Fruit fly (Drosophila melanogaster) whole organism, pupa: Measurements from ENCODE around the gene ND-51.

Experiments used
- CG10348 ChIP-seq: fragments of 200-800 bp; sonication (Bioruptor generic); IDR thresholded peaks from 2 replicates; pipeline ENCODE4 v1.3.6; 2022; ENCODE audit warnings: missing biosample characterization, missing genetic modification characterization
- CG12605 ChIP-seq: fragments of 200-800 bp; sonication (Bioruptor generic); IDR thresholded peaks from 2 replicates; pipeline ENCODE4 v1.3.6; 2022; ENCODE audit warnings: missing biosample characterization, missing genetic modification characterization
- CG13204 ChIP-seq: fragments of 200-800 bp; sonication (Bioruptor generic); optimal IDR thresholded peaks from 2 replicates; lab custom pipeline; 2018; ENCODE audit warnings: missing biosample characterization, mild to moderate bottlenecking, missing genetic modification characterization, moderate library complexity
- CG14655 ChIP-seq: fragments of 200-800 bp; sonication (Bioruptor generic); optimal IDR thresholded peaks from 3 replicates; lab custom pipeline; 2017; ENCODE audit warnings: mild to moderate bottlenecking, missing biosample characterization, missing genetic modification reagents, missing genetic modification characterization
- CG15710 ChIP-seq: fragments of 200-800 bp; sonication (Bioruptor generic); optimal IDR thresholded peaks from 2 replicates; lab custom pipeline; 2018; ENCODE audit warnings: missing biosample characterization, mild to moderate bottlenecking, missing genetic modification characterization, moderate library complexity
- CG17806 ChIP-seq: fragments of 200-800 bp; sonication (Bioruptor generic); optimal IDR thresholded peaks from 2 replicates; lab custom pipeline; 2018; ENCODE audit warnings: missing biosample characterization, mild to moderate bottlenecking, missing genetic modification characterization, moderate library complexity
- CG32121 ChIP-seq: fragments of 200-800 bp; sonication (Bioruptor generic); IDR thresholded peaks from 2 replicates; pipeline ENCODE4 v1.3.6; 2022; ENCODE audit warnings: missing biosample characterization, missing genetic modification characterization
- CG34367 ChIP-seq: fragments of 200-800 bp; sonication (Bioruptor generic); optimal IDR thresholded peaks from 2 replicates; lab custom pipeline; 2018; ENCODE audit warnings: missing biosample characterization, mild to moderate bottlenecking, missing genetic modification characterization
- CG4496 ChIP-seq: fragments of 200-800 bp; sonication (Bioruptor generic); IDR thresholded peaks from 3 replicates; pipeline ENCODE4 v1.3.6; 2022; ENCODE audit warnings: missing biosample characterization, missing genetic modification characterization
- CG8159 ChIP-seq: fragments of 200-800 bp; sonication (Bioruptor generic); optimal IDR thresholded peaks from 3 replicates; lab custom pipeline; 2018; ENCODE audit warnings: missing biosample characterization, mild to moderate bottlenecking, missing genetic modification characterization, moderate library complexity
- CG8301 ChIP-seq: fragments of 200-800 bp; sonication (Bioruptor generic); optimal IDR thresholded peaks from 2 replicates; lab custom pipeline; 2018; ENCODE audit warnings: missing biosample characterization, mild to moderate bottlenecking, missing genetic modification characterization
- CG9948 ChIP-seq: fragments of 200-800 bp; sonication (Bioruptor generic); optimal IDR thresholded peaks from 2 replicates; lab custom pipeline; 2018; ENCODE audit warnings: missing biosample characterization, mild to moderate bottlenecking, missing genetic modification characterization, moderate library complexity
- D1 ChIP-seq: fragments of 200-800 bp; sonication (Bioruptor generic); optimal IDR thresholded peaks from 2 replicates; lab custom pipeline; 2018; ENCODE audit warnings: missing biosample characterization, mild to moderate bottlenecking, missing genetic modification characterization, moderate library complexity
- EcR ChIP-seq: fragments of 200-800 bp; sonication (Bioruptor generic); optimal IDR thresholded peaks from 3 replicates; lab custom pipeline; 2019; ENCODE audit warnings: missing biosample characterization, missing genetic modification characterization, mild to moderate bottlenecking, moderate library complexity, missing genetic modification reagents
- Ets98B ChIP-seq: fragments of 200-800 bp; sonication (Bioruptor generic); IDR thresholded peaks from 2 replicates; pipeline ENCODE4 v1.3.6; 2022; ENCODE audit warnings: missing biosample characterization, missing genetic modification characterization
- Pif1A ChIP-seq: fragments of 200-800 bp; sonication (Bioruptor generic); optimal IDR thresholded peaks from 3 replicates; lab custom pipeline; 2016; ENCODE audit warnings: missing biosample characterization, missing genetic modification characterization
- Pif1B ChIP-seq: fragments of 200-800 bp; sonication (Bioruptor generic); optimal IDR thresholded peaks from 3 replicates; lab custom pipeline; 2016; ENCODE audit warnings: missing biosample characterization, missing genetic modification characterization
- Snoo ChIP-seq: fragments of 200-800 bp; sonication (Bioruptor generic); optimal IDR thresholded peaks from 3 replicates; lab custom pipeline; 2017; ENCODE audit warnings: missing biosample characterization, mild to moderate bottlenecking, missing genetic modification characterization, inconsistent platforms
- fd96Ca ChIP-seq: fragments of 200-800 bp; sonication (Bioruptor generic); IDR thresholded peaks from 3 replicates; pipeline ENCODE4 v1.3.6; 2022; ENCODE audit warnings: missing biosample characterization, missing genetic modification characterization
- gl ChIP-seq: fragments of 200-800 bp; sonication (Bioruptor generic); optimal IDR thresholded peaks from 2 replicates; lab custom pipeline; 2018; ENCODE audit warnings: missing biosample characterization, mild to moderate bottlenecking, missing genetic modification characterization
- rn ChIP-seq: fragments of 200-800 bp; sonication (Bioruptor generic); IDR thresholded peaks from 2 replicates; pipeline ENCODE4 v1.3.6; 2022; ENCODE audit warnings: missing biosample characterization, missing genetic modification characterization

ND-51 gene

DNA sequence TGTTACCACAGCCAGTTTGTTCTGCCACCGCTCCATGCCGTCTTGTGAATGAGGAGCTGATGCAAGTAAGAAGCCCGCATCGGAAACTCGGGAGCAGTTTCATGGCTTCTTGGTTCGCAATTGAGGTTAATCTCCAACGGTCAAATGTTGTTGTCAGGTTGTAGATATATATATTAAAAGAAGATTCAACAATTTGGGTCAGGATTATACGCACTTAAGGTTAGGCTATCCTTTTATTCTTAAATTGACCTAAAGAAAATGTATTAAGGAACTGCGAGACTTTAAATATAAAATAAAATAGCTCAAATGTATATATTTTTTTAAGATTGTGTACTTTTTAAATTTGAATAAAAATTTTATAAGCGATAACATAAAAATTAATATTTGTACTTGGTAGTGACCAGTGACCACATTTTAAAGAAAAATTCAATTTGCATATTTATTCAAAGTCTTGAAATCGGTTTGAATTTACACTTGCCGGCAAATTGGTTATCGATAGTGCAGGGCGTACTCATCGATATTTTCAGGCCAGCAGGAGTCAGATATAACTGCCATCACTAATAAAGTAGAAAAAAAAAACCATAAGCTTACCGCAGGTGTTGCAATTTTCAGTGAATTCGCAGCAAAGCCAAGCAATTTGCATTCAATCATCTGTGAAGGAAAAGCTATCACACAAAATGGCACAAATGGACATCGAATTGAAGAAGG lies 6.1 kb upstream of the ND-51 start, which contains the start of the genes CG9150 and Pfdn1:
Gene CG9150, minus strand, starts transcription at position 51 of the 708 bp plus-strand sequence.
Gene Pfdn1, plus strand, starts transcription at position 536 of the 708 bp plus-strand sequence.
- no peak for TF ChIP-seq CG14655 (GFP tag; lab: Kevin White, UChicago)
- peak; percentile 18; the same call in 1 of the 2 replicates for TF ChIP-seq Ets98B (GFP tag; lab: Robert Waterston, UW)
- TF ChIP-seq CG34367 = no peak
- TF ChIP-seq D1 (tag; lab: Kevin White, UChicago) = no peak
- TF ChIP-seq CG15710 (tag; lab: Kevin White, UChicago) = no peak
- TF ChIP-seq CG8159 (tag; lab: Kevin White, UChicago) = no peak
- TF ChIP-seq CG4496 (GFP tag; lab: Robert Waterston, UW) = 0 out of 3 replicates have a peak, but pooled peaks have one; percentile 19

dm6 chr2L:6065823-6066222 lies 3.3 kb upstream of the ND-51 start, which contains the start of the genes Fbw5 and CG9147:
Gene Fbw5 (minus strand): TSS chr2L:6065953.
Gene CG9147 (plus strand): TSS chr2L:6065997.
- TF ChIP-seq CG8159 (tag; lab: Kevin White, UChicago) (peak; percentile 99), EcR (GFP tag; lab: Kevin White, UChicago) (peak; percentile 79), D1 (tag; lab: Kevin White, UChicago) (no peak), CG4496 (GFP tag; lab: Robert Waterston, UW) (peak; percentile 100), CG34367 (peak; percentile 100), CG10348 (GFP tag; lab: Robert Waterston, UW) (peak; percentile 98), CG12605 (GFP tag; lab: Robert Waterston, UW) (peak; percentile 100), Snoo (tag; lab: Kevin White, UChicago) (peak; percentile 100), CG9948 (tag; lab: Kevin White, UChicago) (peak; percentile 99), CG17806 (peak; percentile 99), fd96Ca (GFP tag; lab: Robert Waterston, UW) (peak; percentile 98), CG13204 (GFP tag; lab: Kevin White, UChicago) (peak; percentile 97), CG14655 (GFP tag; lab: Kevin White, UChicago) (peak; percentile 100), CG15710 (tag; lab: Kevin White, UChicago) (peak; percentile 100), CG8301 (tag; lab: Kevin White, UChicago) (peak; percentile 99), Pif1B (GFP tag; lab: Kevin White, UChicago) (peak; percentile 100), gl (tag; lab: Kevin White, UChicago) (peak; percentile 98), Pif1A (GFP tag; lab: Kevin White, UChicago) (peak; percentile 100), rn (GFP tag; lab: Robert Waterston, UW) (peak; percentile 98), Ets98B (GFP tag; lab: Robert Waterston, UW) (peak; percentile 99), CG32121 (GFP tag; lab: Robert Waterston, UW) (peak; percentile 99)

DNA sequence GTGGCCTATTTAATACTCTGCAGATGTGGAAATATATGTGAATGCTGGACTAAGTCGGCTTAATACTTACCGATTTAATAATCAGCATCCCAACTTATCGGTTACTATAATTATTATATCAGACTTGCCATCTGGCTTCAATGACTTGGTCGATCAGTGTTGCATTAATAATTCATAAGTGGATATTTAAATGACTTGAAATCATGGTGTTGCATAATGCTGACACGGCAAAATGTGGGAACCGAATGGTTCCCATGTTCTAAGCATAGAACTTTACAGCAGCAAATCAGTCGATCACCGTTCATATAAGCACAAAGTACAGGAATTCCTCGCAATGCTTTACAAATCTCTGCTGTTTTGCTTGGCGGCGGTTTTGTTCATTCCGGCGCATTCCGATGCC lies 2.3 kb downstream of the ND-51 start, which contains the start of gene CG34180:
Gene CG34180, plus strand, starts transcription at position 301 of the 400 bp plus-strand sequence.
- TF ChIP-seq EcR (GFP tag; lab: Kevin White, UChicago) (no peak), CG8159 (tag; lab: Kevin White, UChicago) (no peak), CG15710 (tag; lab: Kevin White, UChicago) (no peak), CG4496 (GFP tag; lab: Robert Waterston, UW) (no peak), CG12605 (GFP tag; lab: Robert Waterston, UW) (no peak)

dm6 chr2L:6053874-6054469 lies 8.6 kb downstream of the ND-51 start, which contains the start of gene CG13995:
Gene CG13995 (plus strand): TSS chr2L:6054302.
- TF ChIP-seq CG32121 (GFP tag; lab: Robert Waterston, UW) (peak; percentile 19; the same call in 1 of the 2 replicates), CG9948 (tag; lab: Kevin White, UChicago) (no peak), CG13204 (GFP tag; lab: Kevin White, UChicago) (peak; percentile 9), Ets98B (GFP tag; lab: Robert Waterston, UW) (peak; percentile 28; the same call in 1 of the 2 replicates), CG12605 (GFP tag; lab: Robert Waterston, UW) (0 out of 2 replicates have a peak, but pooled peaks have one; percentile 11), gl (tag; lab: Kevin White, UChicago) (peak; percentile 26), CG4496 (GFP tag; lab: Robert Waterston, UW) (0 out of 3 replicates have a peak, but pooled peaks have one; percentile 42), EcR (GFP tag; lab: Kevin White, UChicago) (no peak)

DNA sequence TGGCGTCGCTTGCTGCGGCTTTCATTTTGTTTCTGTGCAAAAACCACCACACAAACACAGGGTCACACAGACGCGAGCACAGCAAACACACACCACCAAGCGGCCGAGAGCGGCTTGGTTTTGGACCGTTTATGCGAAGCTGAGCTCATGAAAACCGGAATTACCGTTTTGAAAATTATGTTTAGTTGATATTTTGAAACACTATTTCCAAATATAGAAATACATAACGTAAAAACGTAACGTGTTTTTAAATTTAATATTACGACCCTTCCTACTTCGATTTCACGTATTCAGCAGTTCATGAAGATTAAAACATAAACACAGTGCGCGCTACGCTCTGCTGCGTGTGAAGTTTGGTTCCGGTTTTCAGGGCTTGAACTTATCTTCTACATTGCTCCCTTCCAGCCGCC lies 11.3 kb downstream of the ND-51 start:
- peak; percentile 96 for TF ChIP-seq Pif1B (GFP tag; lab: Kevin White, UChicago)
- TF ChIP-seq CG14655 (GFP tag; lab: Kevin White, UChicago) = peak; percentile 93
- TF ChIP-seq CG4496 (GFP tag; lab: Robert Waterston, UW) = peak; percentile 96
- peak; percentile 97 for TF ChIP-seq CG12605 (GFP tag; lab: Robert Waterston, UW)
- peak; percentile 65; the same call in 1 of the 2 replicates for TF ChIP-seq rn (GFP tag; lab: Robert Waterston, UW)
- TF ChIP-seq Pif1A (GFP tag; lab: Kevin White, UChicago) = peak; percentile 98
- TF ChIP-seq CG13204 (GFP tag; lab: Kevin White, UChicago) = peak; percentile 93
- peak; percentile 96 for TF ChIP-seq Snoo (tag; lab: Kevin White, UChicago)
- peak; percentile 97 for TF ChIP-seq CG8301 (tag; lab: Kevin White, UChicago)
- peak; percentile 94 for TF ChIP-seq CG34367
- TF ChIP-seq EcR (GFP tag; lab: Kevin White, UChicago) = peak; percentile 72
- TF ChIP-seq Ets98B (GFP tag; lab: Robert Waterston, UW) = peak; percentile 97
- TF ChIP-seq fd96Ca (GFP tag; lab: Robert Waterston, UW) = peak; percentile 94
- TF ChIP-seq CG9948 (tag; lab: Kevin White, UChicago) = peak; percentile 90
- TF ChIP-seq D1 (tag; lab: Kevin White, UChicago) = no peak
- no peak for TF ChIP-seq CG10348 (GFP tag; lab: Robert Waterston, UW)
- TF ChIP-seq CG17806 = peak; percentile 93
- TF ChIP-seq CG8159 (tag; lab: Kevin White, UChicago) = peak; percentile 94
- TF ChIP-seq CG15710 (tag; lab: Kevin White, UChicago) = peak; percentile 94
- TF ChIP-seq CG32121 (GFP tag; lab: Robert Waterston, UW) = peak; percentile 95
- peak; percentile 93 for TF ChIP-seq gl (tag; lab: Kevin White, UChicago)
